Worm (Caenorhabditis elegans) whole organism, L4 larva: Measurements from ENCODE around the gene Y53F4B.19.

Source experiments
- F49E8.2 ChIP-seq: sonication (generic microtip); optimal IDR thresholded peaks from 2 replicates; lab custom pipeline; 2016; ENCODE audit warnings: missing compliant biosample characterization, mild to moderate bottlenecking, missing genetic modification characterization, borderline replicate concordance
- R02D3.7 ChIP-seq: fragments of 150-350 bp; sonication (generic microtip); optimal IDR thresholded peaks from 3 replicates; lab custom pipeline; 2014; ENCODE audit warnings: missing biosample characterization, missing genetic modification characterization
- ZK546.5 ChIP-seq, 2 experiments: sonication (generic microtip); optimal IDR thresholded peaks; 2 replicates each; lab custom pipeline; 2017; ENCODE audit warnings: missing biosample characterization in 2 of 2, missing genetic modification characterization in 2 of 2
- aly-2 ChIP-seq: sonication (generic microtip); optimal IDR thresholded peaks from 2 replicates; lab custom pipeline; 2018; ENCODE audit warnings: missing biosample characterization, missing genetic modification characterization
- arid-1 ChIP-seq: fragments of 200-800 bp; sonication (Bioruptor generic); conservative IDR thresholded peaks from 2 replicates; pipeline ENCODE4 v1.3.6; 2022; ENCODE audit warnings: missing genetic modification reagents, missing genetic modification characterization, missing compliant biosample characterization
- ceh-28 ChIP-seq: fragments of 150-350 bp; optimal IDR thresholded peaks from 2 replicates; lab custom pipeline; 2014; ENCODE audit warnings: missing biosample characterization, missing genetic modification reagents, missing genetic modification characterization
- ceh-82 ChIP-seq: sonication (generic microtip); optimal IDR thresholded peaks from 2 replicates; lab custom pipeline; 2017; ENCODE audit warnings: missing biosample characterization, missing genetic modification characterization
- cey-2 ChIP-seq: sonication (generic microtip); optimal IDR thresholded peaks from 3 replicates; lab custom pipeline; 2017; ENCODE audit warnings: missing genetic modification characterization, mild to moderate bottlenecking, missing compliant biosample characterization, antibody characterized with exemption, borderline replicate concordance; ENCODE audit not compliant: insufficient read depth
- daf-16 ChIP-seq, 3 experiments: sonication (generic microtip); optimal IDR thresholded peaks; 2 replicates each; lab custom pipeline; 2016 to 2017; ENCODE audit warnings: missing genetic modification characterization in 3 of 3, missing genetic modification reagents in 3 of 3, mild to moderate bottlenecking in 2 of 3, missing compliant biosample characterization in 2 of 3, missing biosample characterization in 1 of 3, moderate library complexity in 1 of 3
- daf-19 ChIP-seq: fragments of 200-800 bp; sonication (Bioruptor generic); conservative IDR thresholded peaks from 2 replicates; pipeline ENCODE4 v1.3.6; 2022; ENCODE audit warnings: missing genetic modification characterization, missing compliant biosample characterization
- daf-8 ChIP-seq: fragments of 200-800 bp; sonication (Bioruptor generic); IDR thresholded peaks from 2 replicates; pipeline ENCODE4 v1.3.6; 2022; ENCODE audit warnings: missing genetic modification characterization, missing compliant biosample characterization
- dmd-6 ChIP-seq: fragments of 200-800 bp; sonication (Bioruptor generic); IDR thresholded peaks from 2 replicates; pipeline ENCODE4 v1.3.6; 2022; ENCODE audit warnings: missing genetic modification reagents, missing genetic modification characterization, missing compliant biosample characterization
- dve-1 ChIP-seq: sonication (generic microtip); optimal IDR thresholded peaks from 2 replicates; lab custom pipeline; 2017; ENCODE audit warnings: antibody characterized with exemption, mild to moderate bottlenecking, missing genetic modification characterization, missing compliant biosample characterization; ENCODE audit not compliant: insufficient read depth
- egl-27 ChIP-seq: sonication (generic microtip); optimal IDR thresholded peaks from 3 replicates; lab custom pipeline; 2017; ENCODE audit warnings: missing biosample characterization, missing genetic modification reagents, missing genetic modification characterization
- fkh-10 ChIP-seq: fragments of 150-350 bp; optimal IDR thresholded peaks from 2 replicates; lab custom pipeline; 2014; ENCODE audit warnings: missing biosample characterization, missing genetic modification reagents, missing genetic modification characterization
- hlh-11 ChIP-seq: fragments of 200-800 bp; sonication (Bioruptor generic); optimal IDR thresholded peaks from 2 replicates; lab custom pipeline; 2018; ENCODE audit warnings: mild to moderate bottlenecking, missing genetic modification characterization, missing compliant biosample characterization
- hmg-1.1 ChIP-seq: fragments of 200-800 bp; sonication (Bioruptor generic); IDR thresholded peaks from 2 replicates; pipeline ENCODE4 v1.3.6; 2022; ENCODE audit warnings: missing genetic modification reagents, missing genetic modification characterization, missing compliant biosample characterization
- lin-13 ChIP-seq: fragments of 150-350 bp; optimal IDR thresholded peaks from 2 replicates; lab custom pipeline; 2014; ENCODE audit warnings: missing biosample characterization, missing genetic modification reagents, missing genetic modification characterization
- lin-15B ChIP-seq: fragments of 150-350 bp; sonication (generic microtip); optimal IDR thresholded peaks from 3 replicates; lab custom pipeline; 2014; ENCODE audit warnings: missing biosample characterization, missing genetic modification characterization
- lin-29 ChIP-seq: fragments of 200-800 bp; sonication (Bioruptor generic); IDR thresholded peaks from 2 replicates; pipeline ENCODE4 v1.3.6; 2022; ENCODE audit warnings: missing genetic modification reagents, missing genetic modification characterization, missing compliant biosample characterization
- lin-38 ChIP-seq: fragments of 200-800 bp; sonication (Bioruptor generic); IDR thresholded peaks from 2 replicates; pipeline ENCODE4 v1.3.6; 2022; ENCODE audit warnings: missing genetic modification reagents, missing genetic modification characterization, missing compliant biosample characterization
- lin-39 ChIP-seq: fragments of 150-350 bp; optimal IDR thresholded peaks from 2 replicates; lab custom pipeline; 2014; ENCODE audit warnings: missing biosample characterization, missing genetic modification reagents, missing genetic modification characterization
- mep-1 ChIP-seq: fragments of 150-350 bp; sonication (generic microtip); optimal IDR thresholded peaks from 3 replicates; lab custom pipeline; 2014; ENCODE audit warnings: missing biosample characterization, missing genetic modification characterization
- mes-2 ChIP-seq: sonication (generic microtip); optimal IDR thresholded peaks from 2 replicates; lab custom pipeline; 2016; ENCODE audit warnings: missing genotype, mild to moderate bottlenecking, missing genetic modification characterization, missing compliant biosample characterization; ENCODE audit not compliant: poor library complexity, severe bottlenecking
- mxl-2 ChIP-seq: fragments of 200-800 bp; sonication (Bioruptor generic); conservative IDR thresholded peaks from 2 replicates; pipeline ENCODE4 v1.3.6; 2022; ENCODE audit warnings: missing genetic modification reagents, missing genetic modification characterization, missing compliant biosample characterization
- nhr-28 ChIP-seq: fragments of 150-350 bp; optimal IDR thresholded peaks from 2 replicates; lab custom pipeline; 2014; ENCODE audit warnings: missing biosample characterization, missing genetic modification characterization
- nhr-42 ChIP-seq: fragments of 200-800 bp; sonication (Bioruptor generic); IDR thresholded peaks from 2 replicates; pipeline ENCODE4 v1.3.6; 2022; ENCODE audit warnings: missing genetic modification characterization, missing compliant biosample characterization
- nhr-76 ChIP-seq: fragments of 150-350 bp; optimal IDR thresholded peaks from 2 replicates; lab custom pipeline; 2014; ENCODE audit warnings: missing biosample characterization, missing genetic modification characterization
- nhr-77 ChIP-seq: fragments of 150-350 bp; optimal IDR thresholded peaks from 2 replicates; lab custom pipeline; 2014; ENCODE audit warnings: missing biosample characterization, missing genetic modification characterization
- php-3 ChIP-seq: fragments of 200-800 bp; sonication (Bioruptor generic); IDR thresholded peaks from 2 replicates; pipeline ENCODE4 v1.3.6; 2022; ENCODE audit warnings: missing genetic modification reagents, missing genetic modification characterization, missing compliant biosample characterization
- pqm-1 ChIP-seq: sonication (generic microtip); optimal IDR thresholded peaks from 2 replicates; lab custom pipeline; 2017; ENCODE audit warnings: missing biosample characterization, missing genetic modification characterization
- rbr-2 ChIP-seq: sonication (generic microtip); optimal IDR thresholded peaks from 2 replicates; lab custom pipeline; 2016; ENCODE audit warnings: missing genotype, missing genetic modification characterization, missing compliant biosample characterization
- saeg-2 ChIP-seq: fragments of 200-800 bp; sonication (Bioruptor generic); IDR thresholded peaks from 2 replicates; pipeline ENCODE4 v1.3.6; 2022; ENCODE audit warnings: missing genetic modification reagents, missing genetic modification characterization, missing compliant biosample characterization
- sdz-12 ChIP-seq: fragments of 200-800 bp; sonication (Bioruptor generic); optimal IDR thresholded peaks from 2 replicates; lab custom pipeline; 2018; ENCODE audit warnings: mild to moderate bottlenecking, missing genetic modification characterization, missing compliant biosample characterization
- snpc-4 ChIP-seq: fragments of 150-350 bp; optimal IDR thresholded peaks from 2 replicates; lab custom pipeline; 2014; ENCODE audit warnings: missing biosample characterization, missing genetic modification characterization
- spr-3 ChIP-seq: fragments of 200-800 bp; sonication (Bioruptor generic); optimal IDR thresholded peaks from 2 replicates; lab custom pipeline; 2018; ENCODE audit warnings: mild to moderate bottlenecking, missing genetic modification characterization, missing compliant biosample characterization
- unc-62 ChIP-seq, 3 experiments: fragments of 150-350 bp in 1 of 3; sonication (generic microtip); optimal IDR thresholded peaks in 2 of 3; peaks in 1 of 3; 1 replicate in 1 of 3; 2 replicates in 2 of 3; lab custom pipeline; 2014 to 2017; ENCODE audit warnings: missing biosample characterization in 3 of 3, missing genetic modification characterization in 3 of 3, missing genetic modification reagents in 3 of 3, missing genotype in 1 of 3
- zfp-2 ChIP-seq: sonication (generic microtip); optimal IDR thresholded peaks from 2 replicates; lab custom pipeline; 2016; ENCODE audit warnings: mild to moderate bottlenecking, missing genetic modification characterization, missing compliant biosample characterization
- zfp-3 ChIP-seq: fragments of 200-800 bp; sonication (Bioruptor generic); conservative IDR thresholded peaks from 2 replicates; pipeline ENCODE4 v1.3.6; 2022; ENCODE audit warnings: missing genetic modification reagents, missing genetic modification characterization, missing compliant biosample characterization
- ztf-11 ChIP-seq: fragments of 150-350 bp; optimal IDR thresholded peaks from 2 replicates; lab custom pipeline; 2014; ENCODE audit warnings: missing biosample characterization, missing genetic modification characterization
- ztf-7 ChIP-seq: fragments of 150-350 bp; optimal IDR thresholded peaks from 2 replicates; lab custom pipeline; 2014; ENCODE audit warnings: missing biosample characterization, missing genetic modification characterization

The Y53F4B.19 gene

DNA sequence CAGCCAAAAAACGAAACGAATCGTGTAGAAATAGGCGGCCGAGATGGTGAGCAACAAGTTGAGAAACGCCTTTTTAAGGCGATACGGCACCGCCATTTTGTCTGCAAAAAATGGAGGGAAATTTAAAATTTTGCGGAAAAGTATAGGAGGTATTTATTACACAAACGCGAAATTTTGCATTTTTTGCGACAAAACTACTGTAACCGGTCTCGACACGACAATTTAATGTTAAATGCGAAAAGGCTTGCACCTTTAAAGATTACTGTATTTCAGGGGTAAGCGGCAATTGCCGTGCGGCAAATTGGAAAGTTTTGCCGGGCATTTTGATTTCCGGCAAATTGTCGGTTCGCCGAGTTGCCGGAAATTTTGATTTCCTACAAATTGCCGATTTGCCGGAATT, 5.2 kb upstream of the Y53F4B.19 start, which contains the start of gene Y53F4B.18:
TSS of gene Y53F4B.18 (minus strand) at position 101 of the 400 bp plus-strand sequence.
- TF ChIP-seq ztf-11 (tag; lab: Kevin White, UChicago) = no peak
- TF ChIP-seq daf-19 (GFP tag; lab: Robert Waterston, UW) = no peak
- no peak for TF ChIP-seq ZK546.5 (tag; optimal IDR thresholded peaks at IDR 0.05; lab: Kevin White, UChicago)
- TF ChIP-seq sdz-12 = no peak
- TF ChIP-seq php-3 = no peak
- no peak for TF ChIP-seq hmg-1.1 (GFP tag; lab: Robert Waterston, UW)
- TF ChIP-seq egl-27 (tag; lab: Kevin White, UChicago) = no peak
- TF ChIP-seq rbr-2 (tag; lab: Kevin White, UChicago) = no peak
- no peak for TF ChIP-seq F49E8.2
- TF ChIP-seq aly-2 (tag; lab: Kevin White, UChicago) = no peak
- no peak for TF ChIP-seq lin-29
- no peak for TF ChIP-seq mxl-2 (GFP tag; lab: Robert Waterston, UW)
- TF ChIP-seq nhr-42 (GFP tag; lab: Robert Waterston, UW) = no peak
- no peak for TF ChIP-seq ceh-82 (tag; lab: Kevin White, UChicago)
- no peak for TF ChIP-seq cey-2 (tag; lab: Kevin White, UChicago)

DNA sequence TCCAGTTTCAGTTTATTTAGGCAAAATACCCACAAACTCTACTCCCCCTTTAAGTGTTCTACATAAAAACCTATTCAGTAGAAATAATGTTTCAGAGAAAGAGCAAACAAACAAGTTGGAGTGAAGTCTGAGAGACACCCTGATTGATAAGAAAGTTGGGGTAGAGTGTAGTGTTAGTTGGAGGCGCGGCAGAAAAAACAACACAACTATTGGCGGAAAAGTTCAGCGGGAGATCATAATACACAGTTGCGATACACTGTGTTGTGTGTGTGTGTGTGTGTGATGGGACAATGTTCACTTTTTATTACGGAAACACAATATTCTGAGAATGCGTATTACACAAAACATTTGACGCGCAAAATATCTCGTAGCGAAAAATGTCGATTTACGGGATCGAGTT, 2.0 kb upstream of the Y53F4B.19 start:
- no peak for TF ChIP-seq fkh-10
- 0 out of 2 replicates have a peak, but pooled peaks have one; percentile 16 for TF ChIP-seq php-3
- no peak for TF ChIP-seq daf-8 (GFP tag; lab: Robert Waterston, UW)
- TF ChIP-seq hlh-11 (tag; lab: Kevin White, UChicago) = no peak
- no peak for TF ChIP-seq nhr-76 (tag; lab: Kevin White, UChicago)
- no peak for TF ChIP-seq zfp-3 (GFP tag; lab: Robert Waterston, UW)
- no peak for TF ChIP-seq lin-38 (GFP tag; lab: Robert Waterston, UW)
- TF ChIP-seq daf-16 (GFP tag; optimal IDR thresholded peaks at IDR 0.05; lab: Kevin White, UChicago) = no peak
- peak; percentile 79 for TF ChIP-seq daf-16 (tag; optimal IDR thresholded peaks at IDR 0.05; lab: Kevin White, UChicago)
- TF ChIP-seq lin-13 = peak; percentile 2
- no peak for TF ChIP-seq lin-15B (tag; lab: Kevin White, UChicago)
- 0 out of 2 replicates have a peak, but pooled peaks have one; percentile 44 for TF ChIP-seq saeg-2 (GFP tag; lab: Robert Waterston, UW)
- no peak for TF ChIP-seq arid-1 (GFP tag; lab: Robert Waterston, UW)
- TF ChIP-seq dmd-6 (GFP tag; lab: Robert Waterston, UW) = peak; percentile 75
- no peak for TF ChIP-seq snpc-4 (tag; lab: Kevin White, UChicago)
- no peak for TF ChIP-seq lin-39 (tag; lab: Kevin White, UChicago)
- TF ChIP-seq pqm-1 = peak; percentile 36
- TF ChIP-seq unc-62 (GFP tag; optimal IDR thresholded peaks at IDR 0.05 in 1 of 2; lab: Kevin White, UChicago) = no peak
- no peak for TF ChIP-seq unc-62 (tag; optimal IDR thresholded peaks at IDR 0.05; lab: Kevin White, UChicago)
- no peak for TF ChIP-seq R02D3.7 (tag; lab: Kevin White, UChicago)
- no peak for TF ChIP-seq zfp-2 (tag; lab: Kevin White, UChicago)
- TF ChIP-seq ceh-28 (tag; lab: Kevin White, UChicago) = no peak
- TF ChIP-seq nhr-28 (tag; lab: Kevin White, UChicago) = peak; percentile 95
- TF ChIP-seq mep-1 (tag; lab: Kevin White, UChicago) = no peak
- peak; percentile 63 for TF ChIP-seq dve-1 (tag; lab: Kevin White, UChicago)
- TF ChIP-seq spr-3 (GFP tag; lab: Kevin White, UChicago) = no peak
- peak; percentile 53 for TF ChIP-seq nhr-77 (tag; lab: Kevin White, UChicago)
- no peak for TF ChIP-seq ztf-7 (tag; lab: Kevin White, UChicago)
- TF ChIP-seq mes-2 (tag; lab: Kevin White, UChicago) = no peak
- TF ChIP-seq, all 104 proteins: peak for 9
